Worm (Caenorhabditis elegans) whole organism, L4/young adult: Measurements from ENCODE around the gene Y54G2A.37.

ENCODE experiments used
- W03F9.2 ChIP-seq: fragments of 150-350 bp; optimal IDR thresholded peaks from 2 replicates; lab custom pipeline; 2014; ENCODE audit warnings: missing biosample characterization, missing genetic modification characterization
- dao-5 ChIP-seq: sonication (generic microtip); optimal IDR thresholded peaks from 2 replicates; lab custom pipeline; 2016; ENCODE audit warnings: missing genotype, missing genetic modification characterization, moderate library complexity, missing compliant biosample characterization
- him-1 ChIP-seq: sonication (generic microtip); optimal IDR thresholded peaks from 2 replicates; lab custom pipeline; 2016; ENCODE audit warnings: missing genotype, missing genetic modification reagents, missing genetic modification characterization, missing compliant biosample characterization

DNA sequence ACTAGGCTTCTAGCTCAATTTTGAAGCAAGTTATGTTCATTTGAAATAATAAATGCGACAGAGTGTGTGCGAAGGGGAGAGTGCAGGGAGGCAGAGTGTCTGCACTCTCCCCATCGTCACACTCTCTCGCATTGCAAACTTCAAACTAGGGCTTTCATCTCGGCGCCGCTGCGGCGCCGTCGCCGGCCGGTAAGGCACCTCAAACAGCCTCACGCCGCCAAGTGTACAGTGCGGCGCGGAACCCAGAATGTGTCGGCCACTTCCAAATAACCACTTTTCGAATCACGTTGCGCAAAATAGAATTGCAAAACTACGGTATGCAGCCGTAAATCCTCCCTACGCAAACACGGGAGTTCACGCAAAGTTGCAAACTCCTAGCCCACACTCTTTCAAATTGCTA is 28.8 kb downstream of the Y54G2A.37 start:
- TF ChIP-seq dao-5 (tag; lab: Kevin White, UChicago) = no peak
- no peak for TF ChIP-seq him-1 (tag; lab: Kevin White, UChicago)
- TF ChIP-seq W03F9.2 = no peak
